Worm (Caenorhabditis elegans) whole organism, L2 larva: Measurements from ENCODE around the gene sre-32.

ENCODE experiments used
- C34F6.9 ChIP-seq: fragments of 150-350 bp; optimal IDR thresholded peaks from 2 replicates; lab custom pipeline; 2014; ENCODE audit warnings: missing biosample characterization, missing genetic modification characterization
- F13H6.1 ChIP-seq: sonication (generic microtip); optimal IDR thresholded peaks from 2 replicates; lab custom pipeline; 2016; ENCODE audit warnings: missing genetic modification characterization, missing compliant biosample characterization
- R02D3.7 ChIP-seq: fragments of 150-350 bp; optimal IDR thresholded peaks from 2 replicates; lab custom pipeline; 2014; ENCODE audit warnings: missing biosample characterization, missing genetic modification characterization
- Y55F3AM.14 ChIP-seq: fragments of 200-800 bp; sonication (Bioruptor generic); optimal IDR thresholded peaks from 2 replicates; lab custom pipeline; 2018; ENCODE audit warnings: mild to moderate bottlenecking, missing genetic modification characterization, missing compliant biosample characterization
- ZK546.5 ChIP-seq: sonication (generic microtip); optimal IDR thresholded peaks from 2 replicates; lab custom pipeline; 2017; ENCODE audit warnings: missing biosample characterization, missing genetic modification characterization
- aly-2 ChIP-seq: fragments of 150-350 bp; optimal IDR thresholded peaks from 2 replicates; lab custom pipeline; 2014; ENCODE audit warnings: missing biosample characterization, missing genetic modification characterization
- ceh-16 ChIP-seq: fragments of 150-350 bp; optimal IDR thresholded peaks from 2 replicates; lab custom pipeline; 2014; ENCODE audit warnings: missing biosample characterization, missing genetic modification characterization
- crh-2 ChIP-seq: sonication (generic microtip); optimal IDR thresholded peaks from 2 replicates; lab custom pipeline; 2017; ENCODE audit warnings: missing biosample characterization, missing genetic modification characterization
- dmd-4 ChIP-seq: sonication (generic microtip); optimal IDR thresholded peaks from 2 replicates; lab custom pipeline; 2017; ENCODE audit warnings: missing biosample characterization, missing genetic modification characterization
- egl-27 ChIP-seq: sonication (generic microtip); optimal IDR thresholded peaks from 3 replicates; lab custom pipeline; 2017; ENCODE audit warnings: missing biosample characterization, missing genetic modification reagents, missing genetic modification characterization
- elt-1 ChIP-seq: fragments of 150-350 bp; optimal IDR thresholded peaks from 2 replicates; lab custom pipeline; 2014; ENCODE audit warnings: missing biosample characterization, missing genetic modification characterization
- fos-1 ChIP-seq: fragments of 150-350 bp; optimal IDR thresholded peaks from 2 replicates; lab custom pipeline; 2014; ENCODE audit warnings: missing biosample characterization, missing genetic modification characterization
- gmeb-1 ChIP-seq: fragments of 150-350 bp; optimal IDR thresholded peaks from 2 replicates; lab custom pipeline; 2014; ENCODE audit warnings: missing biosample characterization, missing genetic modification characterization
- lin-13 ChIP-seq: fragments of 150-350 bp; optimal IDR thresholded peaks from 2 replicates; lab custom pipeline; 2014; ENCODE audit warnings: missing biosample characterization, missing genetic modification reagents, missing genetic modification characterization
- lin-39 ChIP-seq: fragments of 150-350 bp; optimal IDR thresholded peaks from 2 replicates; lab custom pipeline; 2014; ENCODE audit warnings: missing biosample characterization, missing genetic modification reagents, missing genetic modification characterization
- lsy-2 ChIP-seq, 2 experiments: fragments of 150-350 bp in 1 of 2; sonication (generic microtip) in 1 of 2; optimal IDR thresholded peaks; 2 replicates each; lab custom pipeline; 2014 to 2017; ENCODE audit warnings: missing biosample characterization in 2 of 2, missing genetic modification characterization in 2 of 2
- mbf-1 ChIP-seq: sonication (generic microtip); optimal IDR thresholded peaks from 2 replicates; lab custom pipeline; 2017; ENCODE audit warnings: missing biosample characterization, missing genetic modification characterization
- mdl-1 ChIP-seq, 2 experiments: fragments of 150-350 bp in 1 of 2; sonication (generic microtip) in 1 of 2; optimal IDR thresholded peaks; 2 replicates each; lab custom pipeline; 2017; ENCODE audit warnings: missing biosample characterization in 2 of 2, missing genetic modification characterization in 2 of 2
- nhr-10 ChIP-seq: sonication (generic microtip); optimal IDR thresholded peaks from 2 replicates; lab custom pipeline; 2017; ENCODE audit warnings: missing biosample characterization, missing genetic modification characterization
- nhr-11 ChIP-seq: fragments of 150-350 bp; optimal IDR thresholded peaks from 2 replicates; lab custom pipeline; 2014; ENCODE audit warnings: missing biosample characterization, missing genetic modification characterization
- nhr-12 ChIP-seq: fragments of 150-350 bp; optimal IDR thresholded peaks from 2 replicates; lab custom pipeline; 2014; ENCODE audit warnings: missing biosample characterization, missing genetic modification characterization
- nhr-129 ChIP-seq: fragments of 150-350 bp; optimal IDR thresholded peaks from 2 replicates; lab custom pipeline; 2014; ENCODE audit warnings: missing biosample characterization, missing genetic modification characterization
- nhr-237 ChIP-seq: fragments of 150-350 bp; optimal IDR thresholded peaks from 2 replicates; lab custom pipeline; 2014; ENCODE audit warnings: missing biosample characterization, missing genetic modification characterization
- nhr-25 ChIP-seq: fragments of 150-350 bp; sonication (generic microtip); optimal IDR thresholded peaks from 3 replicates; lab custom pipeline; 2014; ENCODE audit warnings: missing biosample characterization, missing genetic modification characterization
- nhr-6 ChIP-seq: fragments of 150-350 bp; optimal IDR thresholded peaks from 2 replicates; lab custom pipeline; 2014; ENCODE audit warnings: missing biosample characterization, missing genetic modification characterization
- nhr-77 ChIP-seq: fragments of 150-350 bp; optimal IDR thresholded peaks from 2 replicates; lab custom pipeline; 2014; ENCODE audit warnings: missing biosample characterization, missing genetic modification characterization
- sem-4 ChIP-seq: fragments of 150-350 bp; optimal IDR thresholded peaks from 2 replicates; lab custom pipeline; 2014; ENCODE audit warnings: missing biosample characterization, missing genetic modification reagents, missing genetic modification characterization
- skn-1 ChIP-seq: sonication (generic microtip); optimal IDR thresholded peaks from 2 replicates; lab custom pipeline; 2017; ENCODE audit warnings: missing biosample characterization, missing genetic modification characterization
- sma-3 ChIP-seq: sonication (generic microtip); optimal IDR thresholded peaks from 2 replicates; lab custom pipeline; 2016; ENCODE audit warnings: missing genetic modification reagents, missing genetic modification characterization, missing compliant biosample characterization
- sma-9 ChIP-seq, 2 experiments: fragments of 150-350 bp in 1 of 2; sonication (generic microtip) in 1 of 2; optimal IDR thresholded peaks; 2 replicates each; lab custom pipeline; 2014 to 2016; ENCODE audit warnings: missing genetic modification characterization in 2 of 2, mild to moderate bottlenecking in 1 of 2, missing biosample characterization in 1 of 2, missing compliant biosample characterization in 1 of 2, missing genetic modification reagents in 1 of 2, moderate library complexity in 1 of 2
- snpc-4 ChIP-seq: fragments of 150-350 bp; optimal IDR thresholded peaks from 2 replicates; lab custom pipeline; 2014; ENCODE audit warnings: missing biosample characterization, missing genetic modification characterization
- unc-55 ChIP-seq: fragments of 150-350 bp; sonication (generic microtip); optimal IDR thresholded peaks from 3 replicates; lab custom pipeline; 2014; ENCODE audit warnings: missing biosample characterization, missing genetic modification reagents, missing genetic modification characterization
- unc-62 ChIP-seq: fragments of 150-350 bp; optimal IDR thresholded peaks from 2 replicates; lab custom pipeline; 2014; ENCODE audit warnings: missing biosample characterization, missing genetic modification reagents, missing genetic modification characterization
- ztf-11 ChIP-seq: sonication (generic microtip); optimal IDR thresholded peaks from 2 replicates; lab custom pipeline; 2017; ENCODE audit warnings: missing biosample characterization, missing genetic modification characterization
- ztf-4 ChIP-seq: fragments of 150-350 bp; optimal IDR thresholded peaks from 2 replicates; lab custom pipeline; 2014; ENCODE audit warnings: missing biosample characterization, missing genetic modification characterization

Gene sre-32

ce11 chrII:12429743-12430142 is 26.8 kb downstream of the sre-32 start, which contains the start of gene Y57A10C.8:
Y57A10C.8 (minus strand) TSS chrII:12429843.
- TF ChIP-seq nhr-129 (tag; lab: Kevin White, UChicago) = no peak
- TF ChIP-seq lsy-2 (tag; optimal IDR thresholded peaks at IDR 0.05; lab: Kevin White, UChicago) = no peak

ce11 chrII:12425644-12426222 is 30.8 kb downstream of the sre-32 start, which contains the start of gene daf-22:
daf-22 (minus strand) TSS chrII:12425694.
- TF ChIP-seq nhr-25 = no peak
- no peak for TF ChIP-seq snpc-4 (tag; lab: Kevin White, UChicago)
- peak; percentile 57 for TF ChIP-seq sma-9 (GFP tag; optimal IDR thresholded peaks at IDR 0.05; lab: Kevin White, UChicago)
- no peak for TF ChIP-seq sma-9 (tag; optimal IDR thresholded peaks at IDR 0.05; lab: Kevin White, UChicago)
- no peak for TF ChIP-seq mdl-1 (tag; optimal IDR thresholded peaks at IDR 0.05; lab: Kevin White, UChicago)
- TF ChIP-seq nhr-77 (tag; lab: Kevin White, UChicago) = no peak
- no peak for TF ChIP-seq nhr-6 (tag; lab: Kevin White, UChicago)
- TF ChIP-seq fos-1 = peak; percentile 65
- no peak for TF ChIP-seq ceh-16 (tag; lab: Kevin White, UChicago)
- no peak for TF ChIP-seq lin-13 (GFP tag; lab: Kevin White, UChicago)
- no peak for TF ChIP-seq nhr-12 (tag; lab: Kevin White, UChicago)
- TF ChIP-seq sem-4 = no peak
- peak; percentile 28 for TF ChIP-seq sma-3 (GFP tag; lab: Kevin White, UChicago)
- TF ChIP-seq nhr-10 (tag; lab: Kevin White, UChicago) = no peak
- no peak for TF ChIP-seq F13H6.1 (tag; lab: Kevin White, UChicago)
- no peak for TF ChIP-seq R02D3.7 (tag; lab: Kevin White, UChicago)
- TF ChIP-seq nhr-129 (tag; lab: Kevin White, UChicago) = no peak
- no peak for TF ChIP-seq ztf-11 (tag; lab: Kevin White, UChicago)
- no peak for TF ChIP-seq unc-62 (GFP tag; lab: Kevin White, UChicago)
- TF ChIP-seq ztf-4 (tag; lab: Kevin White, UChicago) = no peak
- no peak for TF ChIP-seq ZK546.5
- TF ChIP-seq elt-1 (tag; lab: Kevin White, UChicago) = no peak
- no peak for TF ChIP-seq mbf-1
- TF ChIP-seq egl-27 (tag; lab: Kevin White, UChicago) = no peak
- TF ChIP-seq C34F6.9 (tag; lab: Kevin White, UChicago) = no peak
- peak; percentile 59 for TF ChIP-seq crh-2 (tag; lab: Kevin White, UChicago)
- TF ChIP-seq lin-39 (tag; lab: Kevin White, UChicago) = no peak
- no peak for TF ChIP-seq dmd-4
- peak; percentile 37 for TF ChIP-seq gmeb-1 (tag; lab: Kevin White, UChicago)

ce11 chrII:12420486-12420885 is 36.0 kb downstream of the sre-32 start, which contains the start of gene sre-26:
sre-26 (minus strand) TSS chrII:12420586.
- no peak for TF ChIP-seq sma-9 (GFP tag; optimal IDR thresholded peaks at IDR 0.05; lab: Kevin White, UChicago)
- TF ChIP-seq sma-9 (tag; optimal IDR thresholded peaks at IDR 0.05; lab: Kevin White, UChicago) = no peak
- TF ChIP-seq nhr-77 (tag; lab: Kevin White, UChicago) = no peak
- no peak for TF ChIP-seq lin-13 (GFP tag; lab: Kevin White, UChicago)
- TF ChIP-seq ztf-4 (tag; lab: Kevin White, UChicago) = no peak
- no peak for TF ChIP-seq aly-2
- no peak for TF ChIP-seq nhr-129 (tag; lab: Kevin White, UChicago)
- TF ChIP-seq snpc-4 (tag; lab: Kevin White, UChicago) = no peak
- TF ChIP-seq nhr-6 (tag; lab: Kevin White, UChicago) = no peak
- TF ChIP-seq nhr-237 = no peak
- no peak for TF ChIP-seq unc-55 (GFP tag; lab: Kevin White, UChicago)
- TF ChIP-seq sem-4 = no peak

ce11 chrII:12417996-12418395 is 38.5 kb downstream of the sre-32 start:
- peak; percentile 10 for TF ChIP-seq sma-9 (GFP tag; optimal IDR thresholded peaks at IDR 0.05; lab: Kevin White, UChicago)
- TF ChIP-seq sma-9 (tag; optimal IDR thresholded peaks at IDR 0.05; lab: Kevin White, UChicago) = no peak
- TF ChIP-seq fos-1 = no peak

ce11 chrII:12417514-12417913 is 39.0 kb downstream of the sre-32 start, which contains the start of gene sre-27:
sre-27 (minus strand) TSS chrII:12417614.
- no peak for TF ChIP-seq Y55F3AM.14 (GFP tag; lab: Kevin White, UChicago)
- no peak for TF ChIP-seq fos-1
- TF ChIP-seq skn-1 (tag; lab: Kevin White, UChicago) = no peak
- no peak for TF ChIP-seq nhr-11
- TF ChIP-seq, all 48 proteins: peak for 0
